Fruit fly (Drosophila melanogaster): ENCODE measurements around the gene CG32815.

The CG32815 gene

dm6 chrX:955873-956272 is 23.6 kb downstream of the CG32815 start (continued):
- TF ChIP-seq Six4 (GFP tag; optimal IDR thresholded peaks at IDR 0.05) (peak; percentile 39), gce (GFP tag; IDR thresholded peaks at IDR 0.05) (no peak), CG5953 (GFP tag; IDR thresholded peaks at IDR 0.05) (no peak), Mad (GFP tag; optimal IDR thresholded peaks at IDR 0.05) (no peak), Dbx (GFP tag; IDR thresholded peaks at IDR 0.05) (peak; percentile 45; the same call in 1 of the 3 replicates), shn (GFP tag; optimal IDR thresholded peaks at IDR 0.05) (peak; percentile 22), CG15011 (GFP tag; optimal IDR thresholded peaks at IDR 0.05) (no peak), Deaf1 (tag; optimal IDR thresholded peaks at IDR 0.05) (peak; percentile 15), slou (GFP tag; optimal IDR thresholded peaks at IDR 0.05) (no peak), emc (GFP tag; optimal IDR thresholded peaks at IDR 0.05) (no peak), D19A (tag; optimal IDR thresholded peaks at IDR 0.05) (peak; percentile 51), ftz-f1 (GFP tag; optimal IDR thresholded peaks at IDR 0.05) (no peak), danr (GFP tag; IDR thresholded peaks at IDR 0.05) (0 out of 2 replicates have a peak, but pooled peaks have one; percentile 31), Poxn (GFP tag; IDR thresholded peaks at IDR 0.05) (no peak), Hey (tag; optimal IDR thresholded peaks at IDR 0.05) (no peak), ind (GFP tag; optimal IDR thresholded peaks at IDR 0.05) (peak; percentile 66), CG10147 (GFP tag; optimal IDR thresholded peaks at IDR 0.05) (peak; percentile 44), ERR (GFP tag; optimal IDR thresholded peaks at IDR 0.05) (no peak), Sox100B (GFP tag; optimal IDR thresholded peaks at IDR 0.05) (peak; percentile 17), Jarid2 (GFP tag; optimal IDR thresholded peaks at IDR 0.05) (no peak), fru (optimal IDR thresholded peaks at IDR 0.05) (no peak), CG15073 (GFP tag; optimal IDR thresholded peaks at IDR 0.05) (no peak), hkb (optimal IDR thresholded peaks at IDR 0.05) (no peak), hkb (GFP tag; IDR thresholded peaks at IDR 0.05) (peak; percentile 67), amos (GFP tag; IDR thresholded peaks at IDR 0.05; ENCODE audit: partially characterized antibody) (no peak), CG10654 (GFP tag; optimal IDR thresholded peaks at IDR 0.05) (peak; percentile 49), pnt (GFP tag; optimal IDR thresholded peaks at IDR 0.05) (peak; percentile 67), CG17359 (tag; optimal IDR thresholded peaks at IDR 0.05) (peak; percentile 65), ttk (GFP tag; IDR thresholded peaks at IDR 0.05) (peak; percentile 56), klu (GFP tag; IDR thresholded peaks at IDR 0.05) (no peak; the same call in 1 of the 2 replicates), CG1233 (GFP tag; optimal IDR thresholded peaks at IDR 0.05) (peak; percentile 25), hb (GFP tag; IDR thresholded peaks at IDR 0.05; ENCODE audit: partially characterized antibody) (no peak), CG16779 (GFP tag; IDR thresholded peaks at IDR 0.05) (no peak), CG7786 (GFP tag; optimal IDR thresholded peaks at IDR 0.05) (peak; percentile 45), CG6813 (GFP tag; optimal IDR thresholded peaks at IDR 0.05) (peak; percentile 40), CG17612 (GFP tag; IDR thresholded peaks at IDR 0.05) (no peak), sd (tag; optimal IDR thresholded peaks at IDR 0.05) (peak; percentile 11), CG18764 (GFP tag; optimal IDR thresholded peaks at IDR 0.05) (peak; percentile 22), abd-A (tag; optimal IDR thresholded peaks at IDR 0.05) (peak; percentile 30), btn (GFP tag; optimal IDR thresholded peaks at IDR 0.05) (peak; percentile 3), en (GFP tag; optimal IDR thresholded peaks at IDR 0.05) (no peak), CoRest (tag; optimal IDR thresholded peaks at IDR 0.05) (peak; percentile 62), crc (GFP tag; optimal IDR thresholded peaks at IDR 0.05) (peak; percentile 48), Ets65A (GFP tag) (peak; percentile 93), z (GFP tag; IDR thresholded peaks at IDR 0.05) (no peak), BEAF-32 (GFP tag; optimal IDR thresholded peaks at IDR 0.05) (no peak), knrl (GFP tag; IDR thresholded peaks at IDR 0.05; ENCODE audit: partially characterized antibody) (no peak), Ets97D (GFP tag; optimal IDR thresholded peaks at IDR 0.05) (no peak), h (optimal IDR thresholded peaks at IDR 0.05) (no peak), CG8944 (GFP tag; optimal IDR thresholded peaks at IDR 0.05) (peak; percentile 55), Aef1 (GFP tag; IDR thresholded peaks at IDR 0.05) (peak; percentile 59; the same call in 2 of the 3 replicates), nom (GFP tag; optimal IDR thresholded peaks at IDR 0.05) (no peak), nerfin-2 (GFP tag; IDR thresholded peaks at IDR 0.05; ENCODE audit: partially characterized antibody) (no peak)
